Worm (Caenorhabditis elegans) whole organism, L1 larva: ENCODE measurements around the gene srz-67.

Experiments used
- nhr-47 ChIP-seq: sonication (generic microtip); optimal IDR thresholded peaks from 2 replicates; lab custom pipeline; 2016; ENCODE audit warnings: mild to moderate bottlenecking, missing genetic modification characterization, moderate library complexity, missing compliant biosample characterization
- rnt-1 ChIP-seq: sonication (generic microtip); optimal IDR thresholded peaks from 2 replicates; lab custom pipeline; 2016; ENCODE audit warnings: mild to moderate bottlenecking, missing genetic modification characterization, moderate library complexity, missing compliant biosample characterization

DNA sequence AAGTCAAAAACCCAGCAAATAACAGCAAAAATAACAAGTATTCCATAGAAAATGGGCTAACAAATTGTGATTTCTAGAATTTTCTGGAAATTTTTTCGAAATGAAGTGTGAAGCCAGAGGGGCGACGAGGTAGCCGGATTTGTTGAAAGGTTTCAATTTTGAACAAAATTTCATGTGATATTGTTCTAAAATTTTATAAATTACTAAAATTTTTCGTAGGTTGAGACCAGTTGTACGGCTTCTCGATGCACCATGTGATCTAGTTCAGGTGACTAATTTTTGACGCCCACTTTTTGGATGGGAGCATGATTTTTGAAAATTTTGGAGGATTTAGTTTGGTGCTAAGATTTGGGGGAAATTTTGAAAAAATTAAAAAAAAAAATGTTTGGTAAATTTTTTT is 22.3 kb upstream of the srz-67 start, which contains the start of gene gcy-19:
- no peak for TF ChIP-seq rnt-1 (tag; lab: Kevin White, UChicago)
- TF ChIP-seq nhr-47 (tag; lab: Kevin White, UChicago) = no peak
